Fruit fly (Drosophila melanogaster): Measurements from ENCODE around the gene Rap1.

Rap1 gene

dm6 chr3L:1859563-1859962 lies 2.5 kb downstream of the Rap1 start:
- no peak for TF ChIP-seq Sin3A (optimal IDR thresholded peaks at IDR 0.05)
- no peak for TF ChIP-seq insv (optimal IDR thresholded peaks at IDR 0.05)
- TF ChIP-seq Myc (optimal IDR thresholded peaks at IDR 0.05): no peak
- TF ChIP-seq ttk (optimal IDR thresholded peaks at IDR 0.05): no peak
- no peak for TF ChIP-seq psq (optimal IDR thresholded peaks at IDR 0.05)
- no peak for TF ChIP-seq h (optimal IDR thresholded peaks at IDR 0.05)

- TF ChIP-seq insv (optimal IDR thresholded peaks at IDR 0.05): no peak
- TF ChIP-seq ttk (optimal IDR thresholded peaks at IDR 0.05): no peak
- no peak for TF ChIP-seq Sin3A (optimal IDR thresholded peaks at IDR 0.05)
- TF ChIP-seq h (optimal IDR thresholded peaks at IDR 0.05): no peak
- TF ChIP-seq psq (optimal IDR thresholded peaks at IDR 0.05): no peak
- TF ChIP-seq Myc (optimal IDR thresholded peaks at IDR 0.05): no peak
Measured at dm6 chr3L:1856467-1857350, 5.3 kb downstream of the Rap1 start, which contains the start of gene CG12024. TSS of gene CG12024 (plus strand) at chr3L:1857165.

- no peak for TF ChIP-seq ttk (optimal IDR thresholded peaks at IDR 0.05)
- TF ChIP-seq Myc (optimal IDR thresholded peaks at IDR 0.05): no peak
- no peak for TF ChIP-seq Sin3A (optimal IDR thresholded peaks at IDR 0.05)
- TF ChIP-seq insv (optimal IDR thresholded peaks at IDR 0.05): no peak
- TF ChIP-seq psq (optimal IDR thresholded peaks at IDR 0.05): no peak
- no peak for TF ChIP-seq h (optimal IDR thresholded peaks at IDR 0.05)
Measured at dm6 chr3L:1855491-1855890, 6.5 kb downstream of the Rap1 start, which contains the start of gene CNMa. TSS of gene CNMa (minus strand) at chr3L:1855591.

dm6 chr3L:1853277-1853676 lies 8.8 kb downstream of the Rap1 start:
- TF ChIP-seq psq (optimal IDR thresholded peaks at IDR 0.05) (no peak), Myc (optimal IDR thresholded peaks at IDR 0.05) (no peak), ttk (optimal IDR thresholded peaks at IDR 0.05) (no peak), h (optimal IDR thresholded peaks at IDR 0.05) (no peak), insv (optimal IDR thresholded peaks at IDR 0.05) (no peak), Sin3A (optimal IDR thresholded peaks at IDR 0.05) (no peak)

dm6 chr3L:1850498-1850897 lies 11.5 kb downstream of the Rap1 start:
- TF ChIP-seq psq (optimal IDR thresholded peaks at IDR 0.05) (no peak), Myc (optimal IDR thresholded peaks at IDR 0.05) (no peak), ttk (optimal IDR thresholded peaks at IDR 0.05) (no peak), insv (optimal IDR thresholded peaks at IDR 0.05) (no peak), h (optimal IDR thresholded peaks at IDR 0.05) (no peak), Sin3A (optimal IDR thresholded peaks at IDR 0.05) (no peak)

- no peak for TF ChIP-seq psq (optimal IDR thresholded peaks at IDR 0.05)
- TF ChIP-seq Myc (optimal IDR thresholded peaks at IDR 0.05): no peak
- no peak for TF ChIP-seq h (optimal IDR thresholded peaks at IDR 0.05)
- no peak for TF ChIP-seq Sin3A (optimal IDR thresholded peaks at IDR 0.05)
- TF ChIP-seq ttk (optimal IDR thresholded peaks at IDR 0.05): no peak
Measured at dm6 chr3L:1844600-1844999, 17.4 kb downstream of the Rap1 start.

dm6 chr3L:1841984-1842383 lies 20.1 kb downstream of the Rap1 start, which contains the start of gene Cpr62Bc:
TSS of gene Cpr62Bc (minus strand) at chr3L:1842084.
- TF ChIP-seq ttk (optimal IDR thresholded peaks at IDR 0.05) (no peak), insv (optimal IDR thresholded peaks at IDR 0.05) (no peak), psq (optimal IDR thresholded peaks at IDR 0.05) (no peak), h (optimal IDR thresholded peaks at IDR 0.05) (no peak), Myc (optimal IDR thresholded peaks at IDR 0.05) (no peak), Sin3A (optimal IDR thresholded peaks at IDR 0.05) (no peak)

dm6 chr3L:1835064-1835463 lies 27.0 kb downstream of the Rap1 start, which contains the start of gene Cpr62Bb:
TSS of gene Cpr62Bb (minus strand) at chr3L:1835164.
- TF ChIP-seq Sin3A (optimal IDR thresholded peaks at IDR 0.05): no peak
- TF ChIP-seq Myc (optimal IDR thresholded peaks at IDR 0.05): no peak
- no peak for TF ChIP-seq h (optimal IDR thresholded peaks at IDR 0.05)
- no peak for TF ChIP-seq psq (optimal IDR thresholded peaks at IDR 0.05)
- no peak for TF ChIP-seq insv (optimal IDR thresholded peaks at IDR 0.05)
- TF ChIP-seq ttk (optimal IDR thresholded peaks at IDR 0.05): no peak

- TF ChIP-seq ttk (optimal IDR thresholded peaks at IDR 0.05): no peak
- TF ChIP-seq insv (optimal IDR thresholded peaks at IDR 0.05): no peak
- no peak for TF ChIP-seq Myc (optimal IDR thresholded peaks at IDR 0.05)
- no peak for TF ChIP-seq Sin3A (optimal IDR thresholded peaks at IDR 0.05)
- TF ChIP-seq psq (optimal IDR thresholded peaks at IDR 0.05): no peak
- no peak for TF ChIP-seq h (optimal IDR thresholded peaks at IDR 0.05)
Measured at dm6 chr3L:1831753-1832268, 30.2 kb downstream of the Rap1 start, which contains the start of gene Cpr62Ba. TSS of gene Cpr62Ba (minus strand) at chr3L:1831783.

- TF ChIP-seq psq (optimal IDR thresholded peaks at IDR 0.05) (no peak), Sin3A (optimal IDR thresholded peaks at IDR 0.05) (no peak), h (optimal IDR thresholded peaks at IDR 0.05) (no peak), insv (optimal IDR thresholded peaks at IDR 0.05) (no peak), ttk (optimal IDR thresholded peaks at IDR 0.05) (no peak), Myc (optimal IDR thresholded peaks at IDR 0.05) (no peak)
Measured at dm6 chr3L:1829539-1829938, 32.5 kb downstream of the Rap1 start.

dm6 chr3L:1827809-1828371 lies 34.1 kb downstream of the Rap1 start:
- TF ChIP-seq insv (optimal IDR thresholded peaks at IDR 0.05) (no peak), ttk (optimal IDR thresholded peaks at IDR 0.05) (no peak), Myc (optimal IDR thresholded peaks at IDR 0.05) (no peak), psq (optimal IDR thresholded peaks at IDR 0.05) (no peak), Sin3A (optimal IDR thresholded peaks at IDR 0.05) (no peak), h (optimal IDR thresholded peaks at IDR 0.05) (no peak)

- no peak for TF ChIP-seq Sin3A (optimal IDR thresholded peaks at IDR 0.05)
- no peak for TF ChIP-seq psq (optimal IDR thresholded peaks at IDR 0.05)
- TF ChIP-seq insv (optimal IDR thresholded peaks at IDR 0.05): no peak
- no peak for TF ChIP-seq Myc (optimal IDR thresholded peaks at IDR 0.05)
- TF ChIP-seq h (optimal IDR thresholded peaks at IDR 0.05): no peak
- no peak for TF ChIP-seq ttk (optimal IDR thresholded peaks at IDR 0.05)
Measured at dm6 chr3L:1822365-1822764, 39.7 kb downstream of the Rap1 start.
